Fruit fly (Drosophila melanogaster): ENCODE results near the gene CG15210.

CG15210 gene

DNA sequence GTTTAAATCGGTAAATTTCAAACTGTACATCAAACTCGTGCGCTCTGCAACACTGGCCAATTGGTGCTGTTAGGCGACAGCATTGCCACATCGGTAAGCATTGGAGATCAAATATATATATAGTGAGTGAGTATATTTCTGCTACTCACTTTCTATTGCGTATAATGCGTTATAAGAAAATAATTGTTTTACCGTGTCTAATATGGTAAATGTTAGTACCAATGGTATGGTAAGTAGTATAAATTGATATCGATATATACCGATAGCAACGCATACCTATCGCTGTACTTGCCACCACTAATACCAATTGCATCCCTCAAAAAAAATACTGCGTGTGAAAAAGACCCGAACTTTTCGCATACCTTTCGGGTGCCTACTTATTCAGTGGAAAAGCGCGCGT, 18.3 kb downstream of the CG15210 start, which contains the start of the genes sofe and CG2186 (continued):
- no peak for TF ChIP-seq CG4328 (GFP tag; optimal IDR thresholded peaks at IDR 0.05)
- TF ChIP-seq zfh2 (GFP tag; optimal IDR thresholded peaks at IDR 0.05): peak; percentile 56
- TF ChIP-seq CG17385 (GFP tag; optimal IDR thresholded peaks at IDR 0.05): no peak
- no peak for TF ChIP-seq HHEX (GFP tag; optimal IDR thresholded peaks at IDR 0.05)
- no peak for TF ChIP-seq gsb (GFP tag; IDR thresholded peaks at IDR 0.05)
- TF ChIP-seq org-1 (GFP tag; optimal IDR thresholded peaks at IDR 0.05): no peak
- no peak for TF ChIP-seq gem (tag; optimal IDR thresholded peaks at IDR 0.05)
- no peak for TF ChIP-seq Sox100B (GFP tag; optimal IDR thresholded peaks at IDR 0.05)
- no peak for TF ChIP-seq Nf-YB (GFP tag; optimal IDR thresholded peaks at IDR 0.05)
- no peak for TF ChIP-seq CG10565 (GFP tag; optimal IDR thresholded peaks at IDR 0.05)
- no peak for TF ChIP-seq lab (GFP tag; optimal IDR thresholded peaks at IDR 0.05)
- peak; percentile 44 for TF ChIP-seq ems (GFP tag; optimal IDR thresholded peaks at IDR 0.05)
- peak; percentile 42 for TF ChIP-seq NfI (GFP tag; optimal IDR thresholded peaks at IDR 0.05)
- no peak for TF ChIP-seq dati (GFP tag; IDR thresholded peaks at IDR 0.05)
- TF ChIP-seq B-H1 (GFP tag; IDR thresholded peaks at IDR 0.05): no peak
- peak; percentile 42 to 70 for TF ChIP-seq dpn (GFP tag; optimal IDR thresholded peaks at IDR 0.05)
- TF ChIP-seq en (GFP tag; optimal IDR thresholded peaks at IDR 0.05): no peak
- peak; percentile 33 for TF ChIP-seq Atf-2 (GFP tag; optimal IDR thresholded peaks at IDR 0.05)
- TF ChIP-seq tx (GFP tag; optimal IDR thresholded peaks at IDR 0.05): peak; percentile 14
- TF ChIP-seq B-H2 (GFP tag; optimal IDR thresholded peaks at IDR 0.05): peak; percentile 8
- no peak for TF ChIP-seq sqz (GFP tag; optimal IDR thresholded peaks at IDR 0.05)
- TF ChIP-seq Sry-δ (GFP tag; optimal IDR thresholded peaks at IDR 0.05): peak; percentile 92
- TF ChIP-seq CG31365 (tag; optimal IDR thresholded peaks at IDR 0.05): no peak
- peak; percentile 53 for TF ChIP-seq CG12942 (GFP tag; optimal IDR thresholded peaks at IDR 0.05)
- no peak for TF ChIP-seq C15 (GFP tag; IDR thresholded peaks at IDR 0.05)
- peak; percentile 79 for TF ChIP-seq Ets97D (GFP tag; optimal IDR thresholded peaks at IDR 0.05)
- peak; percentile 10 for TF ChIP-seq Fer1 (GFP tag; optimal IDR thresholded peaks at IDR 0.05)
- TF ChIP-seq tap (tag; optimal IDR thresholded peaks at IDR 0.05): no peak
- TF ChIP-seq E2f2 (GFP tag; IDR thresholded peaks at IDR 0.05): peak; percentile 79
- peak; percentile 38; the same call in 1 of the 2 replicates for TF ChIP-seq ssp (GFP tag; IDR thresholded peaks at IDR 0.05)
- TF ChIP-seq CG10654 (GFP tag; optimal IDR thresholded peaks at IDR 0.05): peak; percentile 46
- no peak for TF ChIP-seq CG1832 (GFP tag; optimal IDR thresholded peaks at IDR 0.05)
- TF ChIP-seq CG12391 (tag; optimal IDR thresholded peaks at IDR 0.05): peak; percentile 70
- no peak for TF ChIP-seq D19A (tag; optimal IDR thresholded peaks at IDR 0.05)
- peak; percentile 39 for TF ChIP-seq CG1647 (GFP tag; optimal IDR thresholded peaks at IDR 0.05)
- no peak for TF ChIP-seq CG10431 (GFP tag; optimal IDR thresholded peaks at IDR 0.05)
- no peak for TF ChIP-seq br (optimal IDR thresholded peaks at IDR 0.05)
- TF ChIP-seq tll (GFP tag; optimal IDR thresholded peaks at IDR 0.05): no peak
- TF ChIP-seq fd64A (GFP tag; optimal IDR thresholded peaks at IDR 0.05): no peak
- TF ChIP-seq CG13123 (GFP tag; optimal IDR thresholded peaks at IDR 0.05): peak; percentile 46
- TF ChIP-seq pum (GFP tag; optimal IDR thresholded peaks at IDR 0.05): peak; percentile 58
- TF ChIP-seq CG2678 (tag; optimal IDR thresholded peaks at IDR 0.05): no peak
- TF ChIP-seq CG14667 (GFP tag; IDR thresholded peaks at IDR 0.05): no peak
- peak; percentile 86 for TF ChIP-seq CG16813 (GFP tag; IDR thresholded peaks at IDR 0.05; ENCODE audit: partially characterized antibody)
- TF ChIP-seq tin (GFP tag; optimal IDR thresholded peaks at IDR 0.05): peak; percentile 71
- peak; percentile 43 for TF ChIP-seq CG10209 (GFP tag; optimal IDR thresholded peaks at IDR 0.05)
- peak; percentile 86 for TF ChIP-seq CG11504 (tag; optimal IDR thresholded peaks at IDR 0.05)
- TF ChIP-seq pfk (GFP tag; optimal IDR thresholded peaks at IDR 0.05): no peak
- no peak for TF ChIP-seq Six4 (GFP tag; optimal IDR thresholded peaks at IDR 0.05)
- peak; percentile 11 for TF ChIP-seq CG10979 (tag; optimal IDR thresholded peaks at IDR 0.05)
- no peak for TF ChIP-seq chm (GFP tag; IDR thresholded peaks at IDR 0.05)
- TF ChIP-seq onecut (GFP tag; IDR thresholded peaks at IDR 0.05): no peak

Measured in whole organism, embryonic.